Worm (Caenorhabditis elegans) whole organism, dauer: ENCODE results near the gene E03H12.4.

Experiments used
- unc-62 ChIP-seq: sonication (generic microtip); optimal IDR thresholded peaks from 2 replicates; lab custom pipeline; 2017; ENCODE audit warnings: missing biosample characterization, missing genetic modification reagents, missing genetic modification characterization

Gene E03H12.4

ce11 chrIV:4982477-4982876 is at the start of gene E03H12.4:
Gene E03H12.4 (plus strand): TSS chrIV:4982596.
- TF ChIP-seq unc-62 (GFP tag; lab: Kevin White, UChicago): no peak

- no peak for TF ChIP-seq unc-62 (GFP tag; lab: Kevin White, UChicago)
Measured at ce11 chrIV:4934103-4934502, 48.3 kb upstream of the E03H12.4 start, which contains the start of gene str-153. Gene str-153 (plus strand): TSS chrIV:4934403.

ce11 chrIV:4937647-4938046 is 44.7 kb upstream of the E03H12.4 start, which contains the start of gene fbxa-86:
Gene fbxa-86 (minus strand): TSS chrIV:4938013.
- no peak for TF ChIP-seq unc-62 (GFP tag; lab: Kevin White, UChicago)

ce11 chrIV:4938664-4939063 is 43.7 kb upstream of the E03H12.4 start, which contains the start of gene str-168:
Gene str-168 (plus strand): TSS chrIV:4938964.
- no peak for TF ChIP-seq unc-62 (GFP tag; lab: Kevin White, UChicago)

- no peak for TF ChIP-seq unc-62 (GFP tag; lab: Kevin White, UChicago)
Measured at ce11 chrIV:4941681-4942080, 40.7 kb upstream of the E03H12.4 start, which contains the start of gene Y9C9A.5. Gene Y9C9A.5 (plus strand): TSS chrIV:4941981.

ce11 chrIV:4945771-4946170 is 36.6 kb upstream of the E03H12.4 start, which contains the start of gene str-169:
Gene str-169 (plus strand): TSS chrIV:4946071.
- no peak for TF ChIP-seq unc-62 (GFP tag; lab: Kevin White, UChicago)

ce11 chrIV:4953887-4954286 is 28.5 kb upstream of the E03H12.4 start, which contains the start of gene str-163:
Gene str-163 (plus strand): TSS chrIV:4954187.
- no peak for TF ChIP-seq unc-62 (GFP tag; lab: Kevin White, UChicago)

ce11 chrIV:4960623-4961022 is 21.8 kb upstream of the E03H12.4 start, which contains the start of gene str-164:
Gene str-164 (plus strand): TSS chrIV:4960735.
- no peak for TF ChIP-seq unc-62 (GFP tag; lab: Kevin White, UChicago)

ce11 chrIV:4963834-4964233 is 18.6 kb upstream of the E03H12.4 start, which contains the start of gene txt-3:
Gene txt-3 (plus strand): TSS chrIV:4963958.
- TF ChIP-seq unc-62 (GFP tag; lab: Kevin White, UChicago): no peak

ce11 chrIV:4969419-4969818 is 13.0 kb upstream of the E03H12.4 start, which contains the start of gene Y9C9A.13:
Gene Y9C9A.13 (minus strand): TSS chrIV:4969519.
- TF ChIP-seq unc-62 (GFP tag; lab: Kevin White, UChicago): no peak

- no peak for TF ChIP-seq unc-62 (GFP tag; lab: Kevin White, UChicago)
Measured at ce11 chrIV:4975995-4976394, 6.4 kb upstream of the E03H12.4 start, which contains the start of gene Y9C9A.16. Gene Y9C9A.16 (minus strand): TSS chrIV:4976125.

- TF ChIP-seq unc-62 (GFP tag; lab: Kevin White, UChicago): no peak
Measured at ce11 chrIV:4977176-4977693, 5.2 kb upstream of the E03H12.4 start, which contains the start of gene E03H12.5. Gene E03H12.5 (plus strand): TSS chrIV:4977226.

- no peak for TF ChIP-seq unc-62 (GFP tag; lab: Kevin White, UChicago)
Measured at ce11 chrIV:4981027-4981426, 1.4 kb upstream of the E03H12.4 start, which contains the start of gene srz-24. Gene srz-24 (minus strand): TSS chrIV:4981127.

ce11 chrIV:4983746-4984145 is 1.4 kb downstream of the E03H12.4 start, which contains the start of gene clec-176:
Gene clec-176 (plus strand): TSS chrIV:4984046.
- TF ChIP-seq unc-62 (GFP tag; lab: Kevin White, UChicago): no peak

ce11 chrIV:4986246-4986645 is 3.9 kb downstream of the E03H12.4 start, which contains the start of gene clec-177:
Gene clec-177 (plus strand): TSS chrIV:4986546.
- TF ChIP-seq unc-62 (GFP tag; lab: Kevin White, UChicago): no peak

- TF ChIP-seq unc-62 (GFP tag; lab: Kevin White, UChicago): no peak
Measured at ce11 chrIV:4988531-4988930, 6.1 kb downstream of the E03H12.4 start, which contains the start of gene E03H12.7. Gene E03H12.7 (minus strand): TSS chrIV:4988631.
